Worm (Caenorhabditis elegans) whole organism, mixed stage, embryonic: ENCODE data around the gene ZK512.2.

Source experiments
- M03D4.4 ChIP-seq: sonication (generic microtip); optimal IDR thresholded peaks from 2 replicates; lab custom pipeline; 2017; ENCODE audit warnings: mild to moderate bottlenecking, missing genetic modification characterization, missing compliant biosample characterization
- bed-3 ChIP-seq: fragments of 200-800 bp; sonication (Bioruptor generic); optimal IDR thresholded peaks from 3 replicates; lab custom pipeline; 2018; ENCODE audit warnings: mild to moderate bottlenecking, missing genetic modification characterization, moderate library complexity, missing compliant biosample characterization
- blmp-1 ChIP-seq: fragments of 150-350 bp; optimal IDR thresholded peaks from 2 replicates; lab custom pipeline; 2014; ENCODE audit warnings: missing biosample characterization, missing genetic modification characterization
- ceh-39 ChIP-seq: fragments of 150-350 bp; optimal IDR thresholded peaks from 2 replicates; lab custom pipeline; 2014; ENCODE audit warnings: missing biosample characterization, missing genetic modification characterization
- ceh-43 ChIP-seq: fragments of 200-800 bp; sonication (Bioruptor generic); optimal IDR thresholded peaks from 2 replicates; lab custom pipeline; 2018; ENCODE audit warnings: mild to moderate bottlenecking, missing genetic modification characterization, moderate library complexity, missing compliant biosample characterization
- ceh-83 ChIP-seq: fragments of 200-800 bp; sonication (Bioruptor generic); optimal IDR thresholded peaks from 2 replicates; lab custom pipeline; 2018; ENCODE audit warnings: mild to moderate bottlenecking, missing genetic modification characterization, missing compliant biosample characterization
- cnd-1 ChIP-seq: fragments of 200-800 bp; sonication (Bioruptor generic); optimal IDR thresholded peaks from 2 replicates; lab custom pipeline; 2018; ENCODE audit warnings: mild to moderate bottlenecking, missing genetic modification characterization, missing compliant biosample characterization
- drap-1 ChIP-seq: fragments of 200-800 bp; sonication (Bioruptor generic); optimal IDR thresholded peaks from 3 replicates; lab custom pipeline; 2018; ENCODE audit warnings: mild to moderate bottlenecking, missing genetic modification characterization, missing compliant biosample characterization
- ham-2 ChIP-seq: fragments of 200-800 bp; sonication (Bioruptor generic); optimal IDR thresholded peaks from 2 replicates; lab custom pipeline; 2018; ENCODE audit warnings: mild to moderate bottlenecking, missing genetic modification characterization, missing compliant biosample characterization
- hlh-1 ChIP-seq: fragments of 150-350 bp; optimal IDR thresholded peaks from 2 replicates; lab custom pipeline; 2014; ENCODE audit warnings: missing biosample characterization, missing genetic modification reagents, missing genetic modification characterization
- lin-13 ChIP-seq: fragments of 150-350 bp; optimal IDR thresholded peaks from 2 replicates; lab custom pipeline; 2014; ENCODE audit warnings: missing biosample characterization, missing genetic modification characterization
- lin-32 ChIP-seq: fragments of 200-800 bp; sonication (Bioruptor generic); optimal IDR thresholded peaks from 2 replicates; lab custom pipeline; 2018; ENCODE audit warnings: mild to moderate bottlenecking, missing genetic modification characterization, missing compliant biosample characterization
- lsy-2 ChIP-seq: fragments of 150-350 bp; optimal IDR thresholded peaks from 2 replicates; lab custom pipeline; 2014; ENCODE audit warnings: missing biosample characterization, missing genetic modification characterization
- mab-5 ChIP-seq: fragments of 150-350 bp; optimal IDR thresholded peaks from 2 replicates; lab custom pipeline; 2014; ENCODE audit warnings: missing biosample characterization, missing genetic modification characterization
- mep-1 ChIP-seq: fragments of 150-350 bp; optimal IDR thresholded peaks from 2 replicates; lab custom pipeline; 2017; ENCODE audit warnings: missing biosample characterization, missing genetic modification reagents, missing genetic modification characterization, inconsistent platforms
- mls-2 ChIP-seq: sonication (generic microtip); optimal IDR thresholded peaks from 2 replicates; lab custom pipeline; 2016; ENCODE audit warnings: mild to moderate bottlenecking, missing genetic modification characterization, moderate library complexity, missing compliant biosample characterization
- nhr-12 ChIP-seq: fragments of 150-350 bp; optimal IDR thresholded peaks from 2 replicates; lab custom pipeline; 2014; ENCODE audit warnings: missing biosample characterization, missing genetic modification characterization
- nhr-2 ChIP-seq: fragments of 150-350 bp; optimal IDR thresholded peaks from 2 replicates; lab custom pipeline; 2014; ENCODE audit warnings: missing biosample characterization, missing genetic modification characterization
- nhr-237 ChIP-seq: fragments of 150-350 bp; optimal IDR thresholded peaks from 2 replicates; lab custom pipeline; 2014; ENCODE audit warnings: missing biosample characterization, missing genetic modification characterization
- nhr-76 ChIP-seq: sonication (generic microtip); optimal IDR thresholded peaks from 2 replicates; lab custom pipeline; 2017; ENCODE audit warnings: missing biosample characterization, missing genetic modification characterization
- pha-4 ChIP-seq: fragments of 150-350 bp; optimal IDR thresholded peaks from 2 replicates; lab custom pipeline; 2018; ENCODE audit warnings: missing biosample characterization, missing genetic modification reagents, missing genetic modification characterization
- sem-2 ChIP-seq: fragments of 200-800 bp; sonication (Bioruptor generic); optimal IDR thresholded peaks from 2 replicates; lab custom pipeline; 2018; ENCODE audit warnings: mild to moderate bottlenecking, missing genetic modification characterization, missing compliant biosample characterization
- snpc-4 ChIP-seq: fragments of 150-350 bp; optimal IDR thresholded peaks from 2 replicates; lab custom pipeline; 2014; ENCODE audit warnings: missing biosample characterization, missing genetic modification characterization
- sptf-1 ChIP-seq: sonication (generic microtip); optimal IDR thresholded peaks from 2 replicates; lab custom pipeline; 2017; ENCODE audit warnings: mild to moderate bottlenecking, missing genetic modification characterization, moderate library complexity, missing compliant biosample characterization
- unc-120 ChIP-seq: sonication (generic microtip); optimal IDR thresholded peaks from 2 replicates; lab custom pipeline; 2017; ENCODE audit warnings: missing genetic modification characterization, missing compliant biosample characterization; ENCODE audit not compliant: poor library complexity, severe bottlenecking
- unc-39 ChIP-seq: fragments of 150-350 bp; optimal IDR thresholded peaks from 2 replicates; lab custom pipeline; 2014; ENCODE audit warnings: missing biosample characterization, missing genetic modification characterization
- unc-62 ChIP-seq: fragments of 150-350 bp; optimal IDR thresholded peaks from 2 replicates; lab custom pipeline; 2014; ENCODE audit warnings: missing biosample characterization, missing genetic modification reagents, missing genetic modification characterization

Gene ZK512.2

DNA sequence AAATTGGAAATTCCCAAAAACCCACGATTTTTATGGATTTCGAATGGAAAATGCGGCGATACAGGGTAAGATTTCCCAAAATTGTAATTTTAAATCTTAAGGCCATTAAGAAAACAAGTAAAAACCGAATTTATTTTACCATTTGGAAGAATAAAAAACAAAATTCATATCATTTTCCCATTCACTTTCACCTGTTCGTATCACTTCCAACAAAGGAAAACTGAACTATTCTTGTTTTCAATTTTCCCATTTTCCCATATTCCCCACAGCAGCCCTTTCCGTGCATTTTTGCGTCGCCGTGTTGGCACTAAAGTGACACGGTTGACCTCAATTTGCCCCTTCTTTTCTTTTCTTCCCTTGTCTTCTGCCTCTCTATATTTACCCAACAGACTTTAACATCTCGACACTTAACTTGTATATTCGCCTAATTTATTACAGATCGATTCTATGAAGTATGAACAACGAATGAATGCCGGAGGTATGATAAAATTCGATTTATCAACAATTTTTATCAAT is 18.7 kb downstream of the ZK512.2 start, which contains the start of gene sec-16A.1:
TSS of gene sec-16A.1 (plus strand) at position 51 of the 516 bp plus-strand sequence.
- TF ChIP-seq pha-4 (tag; lab: Kevin White, UChicago) (no peak), mab-5 (tag; lab: Kevin White, UChicago) (no peak), cnd-1 (no peak), lsy-2 (tag; lab: Kevin White, UChicago) (peak; percentile 8), nhr-2 (peak; percentile 65)

ce11 chrIII:9118921-9119606 is 25.5 kb downstream of the ZK512.2 start, which contains the start of gene ced-11:
Gene ced-11, plus strand, starts transcription at chrIII:9119556.
- TF ChIP-seq mep-1 (tag; lab: Kevin White, UChicago): no peak
- no peak for TF ChIP-seq drap-1 (GFP tag; lab: Kevin White, UChicago)
- TF ChIP-seq ham-2 (GFP tag; lab: Kevin White, UChicago): no peak
- TF ChIP-seq nhr-76 (tag; lab: Kevin White, UChicago): no peak
- TF ChIP-seq lin-13 (tag; lab: Kevin White, UChicago): no peak
- TF ChIP-seq pha-4 (tag; lab: Kevin White, UChicago): no peak
- no peak for TF ChIP-seq lsy-2 (tag; lab: Kevin White, UChicago)
- TF ChIP-seq nhr-237 (tag; lab: Kevin White, UChicago): no peak
- TF ChIP-seq sptf-1 (tag; lab: Kevin White, UChicago): no peak
- no peak for TF ChIP-seq hlh-1 (tag; lab: Kevin White, UChicago)
- TF ChIP-seq snpc-4 (tag; lab: Kevin White, UChicago): no peak
- no peak for TF ChIP-seq blmp-1 (tag; lab: Kevin White, UChicago)
- TF ChIP-seq nhr-12: no peak
- TF ChIP-seq sem-2 (GFP tag; lab: Kevin White, UChicago): no peak
- no peak for TF ChIP-seq unc-120 (tag; lab: Kevin White, UChicago)
- TF ChIP-seq, all 35 proteins: peak for 0

- TF ChIP-seq sem-2 (GFP tag; lab: Kevin White, UChicago) (no peak), hlh-1 (tag; lab: Kevin White, UChicago) (peak; percentile 74), pha-4 (tag; lab: Kevin White, UChicago) (no peak), unc-39 (no peak), cnd-1 (peak; percentile 25), nhr-76 (tag; lab: Kevin White, UChicago) (no peak), M03D4.4 (tag; lab: Kevin White, UChicago) (no peak)
These were observed 26.2 kb downstream of the ZK512.2 start, which contains the start of gene grl-11 for ce11 chrIII:9118314-9118850. Gene grl-11, minus strand, starts transcription at chrIII:9118364.

DNA sequence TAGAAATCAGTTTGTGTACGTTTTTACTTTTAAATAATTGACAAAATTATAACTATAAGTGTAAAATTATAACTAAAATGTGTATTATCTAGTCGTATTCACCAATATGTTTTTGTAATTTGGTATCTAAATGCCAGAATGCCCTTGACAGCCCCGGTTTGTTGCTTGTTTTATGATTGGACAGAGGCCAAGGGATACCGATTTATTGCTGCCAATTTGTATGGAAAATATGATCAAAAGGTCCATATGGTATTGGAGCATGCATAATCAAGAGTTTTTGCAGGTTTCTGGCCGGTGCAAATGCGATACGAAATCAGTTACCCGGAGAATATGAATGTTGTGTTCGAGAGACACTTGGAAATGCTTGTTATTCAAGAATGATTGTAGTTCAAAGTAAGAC is 28.8 kb downstream of the ZK512.2 start:
- TF ChIP-seq mab-5 (tag; lab: Kevin White, UChicago) (no peak), ceh-39 (tag; lab: Kevin White, UChicago) (no peak), nhr-12 (no peak), unc-39 (no peak), mls-2 (tag; lab: Kevin White, UChicago) (no peak), bed-3 (no peak), ceh-83 (GFP tag; lab: Kevin White, UChicago) (no peak), ceh-43 (GFP tag; lab: Kevin White, UChicago) (no peak), lin-32 (GFP tag; lab: Kevin White, UChicago) (no peak), mep-1 (tag; lab: Kevin White, UChicago) (no peak), unc-120 (tag; lab: Kevin White, UChicago) (no peak), unc-62 (GFP tag; lab: Kevin White, UChicago) (no peak), pha-4 (tag; lab: Kevin White, UChicago) (no peak), nhr-237 (tag; lab: Kevin White, UChicago) (no peak), cnd-1 (no peak), M03D4.4 (tag; lab: Kevin White, UChicago) (no peak)

ce11 chrIII:9114649-9115048 is 29.9 kb downstream of the ZK512.2 start, which contains the start of gene ZK512.1:
Gene ZK512.1, plus strand, starts transcription at chrIII:9114949.
- TF ChIP-seq sptf-1 (tag; lab: Kevin White, UChicago): no peak
- peak; percentile 4 for TF ChIP-seq cnd-1
- TF ChIP-seq ham-2 (GFP tag; lab: Kevin White, UChicago): peak; percentile 32
- peak; percentile 24 for TF ChIP-seq pha-4 (tag; lab: Kevin White, UChicago)
